Worm (Caenorhabditis elegans) whole organism, mixed stage, embryonic: Measurements from ENCODE around the gene tut-1.
A peak's percentile ranks its signal among the peaks of the same experiment; 100 is the strongest.

ENCODE experiments used
- M03D4.4 ChIP-seq: sonication (generic microtip); optimal IDR thresholded peaks from 2 replicates; lab custom pipeline; 2017; ENCODE audit warnings: mild to moderate bottlenecking, missing genetic modification characterization, missing compliant biosample characterization
- bed-3 ChIP-seq: fragments of 200-800 bp; sonication (Bioruptor generic); optimal IDR thresholded peaks from 3 replicates; lab custom pipeline; 2018; ENCODE audit warnings: mild to moderate bottlenecking, missing genetic modification characterization, moderate library complexity, missing compliant biosample characterization
- blmp-1 ChIP-seq: fragments of 150-350 bp; optimal IDR thresholded peaks from 2 replicates; lab custom pipeline; 2014; ENCODE audit warnings: missing biosample characterization, missing genetic modification characterization
- ceh-39 ChIP-seq: fragments of 150-350 bp; optimal IDR thresholded peaks from 2 replicates; lab custom pipeline; 2014; ENCODE audit warnings: missing biosample characterization, missing genetic modification characterization
- ceh-43 ChIP-seq: fragments of 200-800 bp; sonication (Bioruptor generic); optimal IDR thresholded peaks from 2 replicates; lab custom pipeline; 2018; ENCODE audit warnings: mild to moderate bottlenecking, missing genetic modification characterization, moderate library complexity, missing compliant biosample characterization
- ceh-83 ChIP-seq: fragments of 200-800 bp; sonication (Bioruptor generic); optimal IDR thresholded peaks from 2 replicates; lab custom pipeline; 2018; ENCODE audit warnings: mild to moderate bottlenecking, missing genetic modification characterization, missing compliant biosample characterization
- ces-1 ChIP-seq: fragments of 150-350 bp; optimal IDR thresholded peaks from 2 replicates; lab custom pipeline; 2014; ENCODE audit warnings: missing biosample characterization, missing genetic modification reagents, missing genetic modification characterization
- cnd-1 ChIP-seq: fragments of 200-800 bp; sonication (Bioruptor generic); optimal IDR thresholded peaks from 2 replicates; lab custom pipeline; 2018; ENCODE audit warnings: mild to moderate bottlenecking, missing genetic modification characterization, missing compliant biosample characterization
- drap-1 ChIP-seq: fragments of 200-800 bp; sonication (Bioruptor generic); optimal IDR thresholded peaks from 3 replicates; lab custom pipeline; 2018; ENCODE audit warnings: mild to moderate bottlenecking, missing genetic modification characterization, missing compliant biosample characterization
- elt-1 ChIP-seq: sonication (generic microtip); optimal IDR thresholded peaks from 2 replicates; lab custom pipeline; 2017; ENCODE audit warnings: missing genetic modification characterization, mild to moderate bottlenecking, missing compliant biosample characterization, antibody characterized with exemption, moderate library complexity, borderline replicate concordance; ENCODE audit not compliant: insufficient read depth
- elt-3 ChIP-seq: fragments of 150-350 bp; optimal IDR thresholded peaks from 2 replicates; lab custom pipeline; 2014; ENCODE audit warnings: missing biosample characterization, missing genetic modification characterization
- flh-1 ChIP-seq: fragments of 200-800 bp; sonication (Bioruptor generic); optimal IDR thresholded peaks from 2 replicates; lab custom pipeline; 2018; ENCODE audit warnings: mild to moderate bottlenecking, missing genetic modification characterization, moderate library complexity, missing compliant biosample characterization
- ham-2 ChIP-seq: fragments of 200-800 bp; sonication (Bioruptor generic); optimal IDR thresholded peaks from 2 replicates; lab custom pipeline; 2018; ENCODE audit warnings: mild to moderate bottlenecking, missing genetic modification characterization, missing compliant biosample characterization
- hlh-1 ChIP-seq: fragments of 150-350 bp; optimal IDR thresholded peaks from 2 replicates; lab custom pipeline; 2014; ENCODE audit warnings: missing biosample characterization, missing genetic modification reagents, missing genetic modification characterization
- lin-13 ChIP-seq: fragments of 150-350 bp; optimal IDR thresholded peaks from 2 replicates; lab custom pipeline; 2014; ENCODE audit warnings: missing biosample characterization, missing genetic modification characterization
- lsy-2 ChIP-seq: fragments of 150-350 bp; optimal IDR thresholded peaks from 2 replicates; lab custom pipeline; 2014; ENCODE audit warnings: missing biosample characterization, missing genetic modification characterization
- mep-1 ChIP-seq: fragments of 150-350 bp; optimal IDR thresholded peaks from 2 replicates; lab custom pipeline; 2017; ENCODE audit warnings: missing biosample characterization, missing genetic modification reagents, missing genetic modification characterization, inconsistent platforms
- mls-2 ChIP-seq: sonication (generic microtip); optimal IDR thresholded peaks from 2 replicates; lab custom pipeline; 2016; ENCODE audit warnings: mild to moderate bottlenecking, missing genetic modification characterization, moderate library complexity, missing compliant biosample characterization
- nhr-12 ChIP-seq: fragments of 150-350 bp; optimal IDR thresholded peaks from 2 replicates; lab custom pipeline; 2014; ENCODE audit warnings: missing biosample characterization, missing genetic modification characterization
- nhr-2 ChIP-seq: fragments of 150-350 bp; optimal IDR thresholded peaks from 2 replicates; lab custom pipeline; 2014; ENCODE audit warnings: missing biosample characterization, missing genetic modification characterization
- nhr-237 ChIP-seq: fragments of 150-350 bp; optimal IDR thresholded peaks from 2 replicates; lab custom pipeline; 2014; ENCODE audit warnings: missing biosample characterization, missing genetic modification characterization
- nhr-28 ChIP-seq: fragments of 150-350 bp; optimal IDR thresholded peaks from 2 replicates; lab custom pipeline; 2014; ENCODE audit warnings: missing biosample characterization, missing genetic modification characterization
- nhr-76 ChIP-seq: sonication (generic microtip); optimal IDR thresholded peaks from 2 replicates; lab custom pipeline; 2017; ENCODE audit warnings: missing biosample characterization, missing genetic modification characterization
- pha-4 ChIP-seq: fragments of 150-350 bp; optimal IDR thresholded peaks from 2 replicates; lab custom pipeline; 2018; ENCODE audit warnings: missing biosample characterization, missing genetic modification reagents, missing genetic modification characterization
- sem-2 ChIP-seq: fragments of 200-800 bp; sonication (Bioruptor generic); optimal IDR thresholded peaks from 2 replicates; lab custom pipeline; 2018; ENCODE audit warnings: mild to moderate bottlenecking, missing genetic modification characterization, missing compliant biosample characterization
- snpc-4 ChIP-seq: fragments of 150-350 bp; optimal IDR thresholded peaks from 2 replicates; lab custom pipeline; 2014; ENCODE audit warnings: missing biosample characterization, missing genetic modification characterization
- sptf-1 ChIP-seq: sonication (generic microtip); optimal IDR thresholded peaks from 2 replicates; lab custom pipeline; 2017; ENCODE audit warnings: mild to moderate bottlenecking, missing genetic modification characterization, moderate library complexity, missing compliant biosample characterization
- tbx-8 ChIP-seq: fragments of 200-800 bp; sonication (Bioruptor generic); optimal IDR thresholded peaks from 2 replicates; lab custom pipeline; 2018; ENCODE audit warnings: mild to moderate bottlenecking, missing genetic modification characterization, moderate library complexity, missing compliant biosample characterization
- unc-120 ChIP-seq: sonication (generic microtip); optimal IDR thresholded peaks from 2 replicates; lab custom pipeline; 2017; ENCODE audit warnings: missing genetic modification characterization, missing compliant biosample characterization; ENCODE audit not compliant: poor library complexity, severe bottlenecking
- unc-39 ChIP-seq: fragments of 150-350 bp; optimal IDR thresholded peaks from 2 replicates; lab custom pipeline; 2014; ENCODE audit warnings: missing biosample characterization, missing genetic modification characterization
- unc-62 ChIP-seq: fragments of 150-350 bp; optimal IDR thresholded peaks from 2 replicates; lab custom pipeline; 2014; ENCODE audit warnings: missing biosample characterization, missing genetic modification reagents, missing genetic modification characterization
- zip-8 ChIP-seq: fragments of 150-350 bp; optimal IDR thresholded peaks from 2 replicates; lab custom pipeline; 2014; ENCODE audit warnings: missing biosample characterization, missing genetic modification characterization
- ztf-11 ChIP-seq: fragments of 150-350 bp; optimal IDR thresholded peaks from 2 replicates; lab custom pipeline; 2014; ENCODE audit warnings: missing biosample characterization, missing genetic modification characterization

tut-1 gene

ce11 chrIV:128525-128924 lies 7.0 kb upstream of the tut-1 start:
- TF ChIP-seq drap-1 (GFP tag; lab: Kevin White, UChicago) (peak; percentile 28), sem-2 (GFP tag; lab: Kevin White, UChicago) (peak; percentile 2), ces-1 (no peak), nhr-2 (no peak), mls-2 (tag; lab: Kevin White, UChicago) (peak; percentile 60), nhr-28 (no peak), M03D4.4 (tag; lab: Kevin White, UChicago) (peak; percentile 50), unc-39 (tag; lab: Kevin White, UChicago) (no peak), ham-2 (GFP tag; lab: Kevin White, UChicago) (no peak), ceh-83 (peak; percentile 51), nhr-237 (tag; lab: Kevin White, UChicago) (no peak), tbx-8 (GFP tag; lab: Kevin White, UChicago) (no peak), ceh-43 (GFP tag; lab: Kevin White, UChicago) (peak; percentile 32), nhr-76 (no peak), sptf-1 (tag; lab: Kevin White, UChicago) (peak; percentile 70), snpc-4 (tag; lab: Kevin White, UChicago) (no peak)

- peak; percentile 81 for TF ChIP-seq unc-120
- TF ChIP-seq sptf-1 (tag; lab: Kevin White, UChicago), result no peak
- no peak for TF ChIP-seq nhr-2
- peak; percentile 19 for TF ChIP-seq ceh-39 (tag; lab: Kevin White, UChicago)
- no peak for TF ChIP-seq nhr-12
- peak; percentile 8 for TF ChIP-seq ceh-43 (GFP tag; lab: Kevin White, UChicago)
- TF ChIP-seq drap-1 (GFP tag; lab: Kevin White, UChicago), result peak; percentile 34
- peak; percentile 84 for TF ChIP-seq mep-1 (tag; lab: Kevin White, UChicago)
- TF ChIP-seq elt-3 (tag; lab: Kevin White, UChicago), result no peak
- no peak for TF ChIP-seq pha-4 (tag; lab: Kevin White, UChicago)
- TF ChIP-seq snpc-4 (tag; lab: Kevin White, UChicago), result no peak
- TF ChIP-seq unc-62 (GFP tag; lab: Kevin White, UChicago), result no peak
- TF ChIP-seq lsy-2, result peak; percentile 94
- TF ChIP-seq lin-13 (tag; lab: Kevin White, UChicago), result peak; percentile 66
- TF ChIP-seq cnd-1 (tag; lab: Kevin White, UChicago), result no peak
- no peak for TF ChIP-seq unc-39 (tag; lab: Kevin White, UChicago)
- peak; percentile 18 for TF ChIP-seq nhr-237 (tag; lab: Kevin White, UChicago)
- no peak for TF ChIP-seq bed-3
- TF ChIP-seq nhr-28, result no peak
- no peak for TF ChIP-seq hlh-1 (tag; lab: Kevin White, UChicago)
- peak; percentile 49 for TF ChIP-seq ces-1
- no peak for TF ChIP-seq blmp-1
- no peak for TF ChIP-seq flh-1
- peak; percentile 25 for TF ChIP-seq ceh-83
Observed at ce11 chrIV:125881-126781, 4.6 kb upstream of the tut-1 start, which contains the start of the genes grld-1 and cox-6C. Gene grld-1 (minus strand): TSS chrIV:125931. Gene cox-6C (plus strand): TSS chrIV:126731.

ce11 chrIV:119792-120191 lies 1.7 kb downstream of the tut-1 start:
- TF ChIP-seq drap-1 (GFP tag; lab: Kevin White, UChicago) (no peak), ceh-83 (no peak), unc-62 (GFP tag; lab: Kevin White, UChicago) (no peak), nhr-28 (no peak), unc-39 (tag; lab: Kevin White, UChicago) (no peak), sptf-1 (tag; lab: Kevin White, UChicago) (no peak), mls-2 (tag; lab: Kevin White, UChicago) (no peak), ceh-39 (tag; lab: Kevin White, UChicago) (no peak), elt-3 (tag; lab: Kevin White, UChicago) (no peak), cnd-1 (tag; lab: Kevin White, UChicago) (no peak), nhr-237 (tag; lab: Kevin White, UChicago) (no peak), ztf-11 (tag; lab: Kevin White, UChicago) (no peak), blmp-1 (no peak), mep-1 (tag; lab: Kevin White, UChicago) (no peak), unc-120 (no peak), zip-8 (tag; lab: Kevin White, UChicago) (no peak), elt-1 (no peak)
